Fruit fly (Drosophila melanogaster) whole organism, embryonic: ENCODE data around the gene H.

Experiments used
- Awh ChIP-seq: fragments of 200-800 bp; sonication (Bioruptor generic); IDR thresholded peaks from 2 replicates; pipeline ENCODE4, ENCODE4 v1.3.6; 2022; ENCODE audit warnings: missing biosample characterization, missing genetic modification characterization
- BEAF-32 ChIP-seq: fragments of 200-800 bp; sonication (Bioruptor generic); optimal IDR thresholded peaks from 3 replicates; lab custom pipeline; 2017; ENCODE audit warnings: missing biosample characterization, missing genetic modification characterization, mild to moderate bottlenecking, moderate library complexity, missing genetic modification reagents
- Bgb ChIP-seq: fragments of 200-800 bp; sonication (Bioruptor generic); IDR thresholded peaks from 2 replicates; pipeline ENCODE4 v1.3.6; 2022; ENCODE audit warnings: missing biosample characterization, missing genetic modification characterization; ENCODE audit not compliant: partially characterized antibody
- CG10274 ChIP-seq: fragments of 200-800 bp; sonication (Bioruptor generic); optimal IDR thresholded peaks from 3 replicates; lab custom pipeline; 2017; ENCODE audit warnings: missing biosample characterization, mild to moderate bottlenecking, missing genetic modification characterization
- CG1602 ChIP-seq: fragments of 200-800 bp; sonication (Bioruptor generic); optimal IDR thresholded peaks from 3 replicates; lab custom pipeline; 2016; ENCODE audit warnings: missing biosample characterization, missing genetic modification characterization
- CG16813 ChIP-seq: fragments of 200-800 bp; sonication (Bioruptor generic); IDR thresholded peaks from 3 replicates; pipeline ENCODE4 v1.3.6; 2022; ENCODE audit warnings: missing biosample characterization, missing genetic modification characterization; ENCODE audit not compliant: partially characterized antibody
- CG18764 ChIP-seq: fragments of 200-800 bp; sonication (Bioruptor generic); optimal IDR thresholded peaks from 3 replicates; lab custom pipeline; 2016; ENCODE audit warnings: missing biosample characterization, missing genetic modification characterization
- CG2116 ChIP-seq: fragments of 200-800 bp; sonication (Bioruptor generic); optimal IDR thresholded peaks from 3 replicates; lab custom pipeline; 2018; ENCODE audit warnings: missing biosample characterization, mild to moderate bottlenecking, missing genetic modification characterization
- CG2120 ChIP-seq: fragments of 200-800 bp; sonication (Bioruptor generic); optimal IDR thresholded peaks from 3 replicates; lab custom pipeline; 2016; ENCODE audit warnings: missing biosample characterization, missing genetic modification characterization
- CG2129 ChIP-seq: fragments of 200-800 bp; sonication (Bioruptor generic); IDR thresholded peaks from 2 replicates; pipeline ENCODE4 v1.3.6; 2022; ENCODE audit warnings: missing biosample characterization, missing genetic modification characterization; ENCODE audit not compliant: partially characterized antibody
- CG30020 ChIP-seq: fragments of 200-800 bp; optimal IDR thresholded peaks from 2 replicates; lab custom pipeline; 2019; ENCODE audit warnings: missing biosample characterization, mild to moderate bottlenecking, missing genetic modification characterization, moderate library complexity
- CG34376 ChIP-seq: fragments of 200-800 bp; sonication (Bioruptor generic); optimal IDR thresholded peaks from 2 replicates; lab custom pipeline; 2018; ENCODE audit warnings: missing biosample characterization, mild to moderate bottlenecking, missing genetic modification characterization
- CG3995 ChIP-seq: fragments of 200-800 bp; sonication (Bioruptor generic); optimal IDR thresholded peaks from 3 replicates; lab custom pipeline; 2016; ENCODE audit warnings: missing biosample characterization, missing genetic modification characterization
- CG4707 ChIP-seq: fragments of 200-800 bp; sonication (Bioruptor generic); optimal IDR thresholded peaks from 2 replicates; lab custom pipeline; 2018; ENCODE audit warnings: missing biosample characterization, mild to moderate bottlenecking, missing genetic modification characterization, moderate library complexity
- CG6254 ChIP-seq: fragments of 200-800 bp; sonication (Bioruptor generic); optimal IDR thresholded peaks from 3 replicates; lab custom pipeline; 2017; ENCODE audit warnings: mild to moderate bottlenecking, missing biosample characterization, missing genetic modification reagents, missing genetic modification characterization
- CG7963 ChIP-seq: fragments of 200-800 bp; sonication (Bioruptor generic); IDR thresholded peaks from 3 replicates; pipeline ENCODE4 v1.3.6; 2022; ENCODE audit warnings: missing biosample characterization, missing genetic modification characterization; ENCODE audit not compliant: partially characterized antibody
- CG9817 ChIP-seq: fragments of 200-800 bp; sonication (Bioruptor generic); optimal IDR thresholded peaks from 2 replicates; lab custom pipeline; 2018; ENCODE audit warnings: missing biosample characterization, mild to moderate bottlenecking, missing genetic modification characterization, moderate library complexity
- CoRest ChIP-seq: fragments of 200-800 bp; sonication (Bioruptor generic); optimal IDR thresholded peaks from 3 replicates; lab custom pipeline; 2018; ENCODE audit warnings: missing biosample characterization, mild to moderate bottlenecking, missing genetic modification characterization, moderate library complexity
- Doc3 ChIP-seq: fragments of 200-800 bp; sonication (Bioruptor generic); IDR thresholded peaks from 3 replicates; pipeline ENCODE4 v1.3.6; 2022; ENCODE audit warnings: missing biosample characterization, missing genetic modification characterization; ENCODE audit not compliant: partially characterized antibody
- Dref ChIP-seq: fragments of 200-800 bp; sonication (Bioruptor generic); IDR thresholded peaks from 2 replicates; pipeline ENCODE4 v1.3.6; 2022; ENCODE audit warnings: missing biosample characterization, missing genetic modification characterization
- Gsc ChIP-seq: fragments of 200-800 bp; sonication (Bioruptor generic); IDR thresholded peaks from 2 replicates; pipeline ENCODE4 v1.3.6; 2022; ENCODE audit warnings: missing biosample characterization, missing genetic modification characterization
- HLH54F ChIP-seq: fragments of 200-800 bp; sonication (Bioruptor generic); optimal IDR thresholded peaks from 3 replicates; lab custom pipeline; 2016; ENCODE audit warnings: missing biosample characterization, missing genetic modification characterization
- HLHmδ ChIP-seq: fragments of 200-800 bp; sonication (Bioruptor generic); optimal IDR thresholded peaks from 2 replicates; lab custom pipeline; 2018; ENCODE audit warnings: missing biosample characterization, mild to moderate bottlenecking, missing genetic modification characterization, moderate library complexity
- MESR4 ChIP-seq: fragments of 200-800 bp; sonication (Bioruptor generic); optimal IDR thresholded peaks from 2 replicates; lab custom pipeline; 2018; ENCODE audit warnings: missing biosample characterization, mild to moderate bottlenecking, missing genetic modification characterization, moderate library complexity
- Mad ChIP-seq: fragments of 200-800 bp; sonication (Bioruptor generic); optimal IDR thresholded peaks from 2 replicates; lab custom pipeline; 2016; ENCODE audit warnings: missing biosample characterization, missing genetic modification characterization
- Myb ChIP-seq: fragments of 200-800 bp; sonication (Bioruptor generic); optimal IDR thresholded peaks from 2 replicates; lab custom pipeline; 2016; ENCODE audit warnings: missing biosample characterization, missing genetic modification characterization
- Opbp ChIP-seq: fragments of 200-800 bp; sonication (Bioruptor generic); IDR thresholded peaks from 3 replicates; pipeline ENCODE4 v1.3.6; 2022; ENCODE audit warnings: missing biosample characterization, missing genetic modification characterization; ENCODE audit not compliant: partially characterized antibody
- Ravus ChIP-seq: fragments of 200-800 bp; sonication (Bioruptor generic); IDR thresholded peaks from 2 replicates; pipeline ENCODE4 v1.3.6; 2022; ENCODE audit warnings: missing biosample characterization, missing genetic modification characterization
- Rx ChIP-seq: fragments of 200-800 bp; sonication (Bioruptor generic); IDR thresholded peaks from 2 replicates; pipeline ENCODE4 v1.3.6; 2022; ENCODE audit warnings: missing biosample characterization, missing genetic modification characterization
- chm ChIP-seq: fragments of 200-800 bp; sonication (Bioruptor generic); IDR thresholded peaks from 2 replicates; pipeline ENCODE4 v1.3.6; 2022; ENCODE audit warnings: missing biosample characterization, missing genetic modification characterization
- grau ChIP-seq: fragments of 200-800 bp; optimal IDR thresholded peaks from 3 replicates; lab custom pipeline; 2019; ENCODE audit warnings: missing biosample characterization, mild to moderate bottlenecking, missing genetic modification characterization, moderate library complexity
- gsb ChIP-seq: fragments of 200-800 bp; sonication (Bioruptor generic); IDR thresholded peaks from 2 replicates; pipeline ENCODE4 v1.3.6; 2022; ENCODE audit warnings: missing biosample characterization, missing genetic modification characterization
- hbn ChIP-seq: fragments of 200-800 bp; sonication (Bioruptor generic); IDR thresholded peaks from 2 replicates; pipeline ENCODE4 v1.3.6; 2022; ENCODE audit warnings: missing biosample characterization, missing genetic modification characterization; ENCODE audit not compliant: partially characterized antibody
- hkb ChIP-seq, 2 experiments: fragments of 200-800 bp in 1 of 2; fragments of >200 bp in 1 of 2; sonication (Bioruptor generic) in 1 of 2; IDR thresholded peaks in 1 of 2; optimal IDR thresholded peaks in 1 of 2; 2 replicates each; pipeline versions ENCODE4 v1.3.6 to Lab custom; 2017 to 2022; ENCODE audit warnings: missing biosample characterization in 1 of 2, missing genetic modification characterization in 1 of 2
- kah ChIP-seq: fragments of 200-800 bp; sonication (Bioruptor generic); optimal IDR thresholded peaks from 2 replicates; lab custom pipeline; 2018; ENCODE audit warnings: missing biosample characterization, mild to moderate bottlenecking, missing genetic modification characterization
- lov ChIP-seq, 2 experiments: fragments of 200-800 bp in 1 of 2; fragments of >200 bp in 1 of 2; sonication (Bioruptor generic) in 1 of 2; IDR thresholded peaks in 1 of 2; optimal IDR thresholded peaks in 1 of 2; 2 replicates in 1 of 2; 3 replicates in 1 of 2; pipeline versions ENCODE4 v1.3.6 to Lab custom; 2017 to 2022; ENCODE audit warnings: missing biosample characterization in 1 of 2, missing genetic modification characterization in 1 of 2
- nerfin-1 ChIP-seq: fragments of 200-800 bp; sonication (Bioruptor generic); optimal IDR thresholded peaks from 3 replicates; lab custom pipeline; 2019; ENCODE audit warnings: missing biosample characterization, mild to moderate bottlenecking, missing genetic modification characterization, moderate library complexity
- otp ChIP-seq: fragments of 200-800 bp; sonication (Bioruptor generic); IDR thresholded peaks from 3 replicates; pipeline ENCODE4, ENCODE4 v1.3.6; 2022; ENCODE audit warnings: missing biosample characterization, missing genetic modification characterization
- pan ChIP-seq, 4 experiments: fragments of >200 bp in 3 of 4; fragments of 200-800 bp in 1 of 4; sonication (Bioruptor generic) in 1 of 4; optimal IDR thresholded peaks in 3 of 4; IDR thresholded peaks in 1 of 4; 2 replicates each; pipeline versions ENCODE4 v1.3.6 to Lab custom; 2017 to 2022; ENCODE audit warnings: missing biosample characterization in 2 of 4, missing genetic modification characterization in 2 of 4, mixed read lengths in 1 of 4
- pfk ChIP-seq: fragments of 200-800 bp; sonication (Bioruptor generic); optimal IDR thresholded peaks from 2 replicates; lab custom pipeline; 2018; ENCODE audit warnings: missing biosample characterization, mild to moderate bottlenecking, missing genetic modification characterization, moderate library complexity
- prd ChIP-seq, 3 experiments: fragments of >200 bp in 2 of 3; fragments of 200-800 bp in 1 of 3; sonication (Bioruptor generic) in 1 of 3; optimal IDR thresholded peaks in 2 of 3; IDR thresholded peaks in 1 of 3; 2 replicates in 2 of 3; 3 replicates in 1 of 3; pipeline versions ENCODE4 v1.3.6 to Lab custom; 2017 to 2022; ENCODE audit warnings: missing biosample characterization in 1 of 3, missing genetic modification characterization in 1 of 3
- seq ChIP-seq: fragments of 200-800 bp; sonication (Bioruptor generic); IDR thresholded peaks from 2 replicates; pipeline ENCODE4 v1.3.6; 2022; ENCODE audit warnings: missing biosample characterization, missing genetic modification characterization
- twi ChIP-seq: fragments of 200-800 bp; optimal IDR thresholded peaks from 2 replicates; lab custom pipeline; 2019; ENCODE audit warnings: missing biosample characterization, mild to moderate bottlenecking, missing genetic modification characterization, moderate library complexity
- zfh1 ChIP-seq: fragments of 200-800 bp; sonication (Bioruptor generic); IDR thresholded peaks from 3 replicates; pipeline ENCODE4 v1.3.6; 2022; ENCODE audit warnings: missing biosample characterization, missing genetic modification characterization

Gene H

DNA sequence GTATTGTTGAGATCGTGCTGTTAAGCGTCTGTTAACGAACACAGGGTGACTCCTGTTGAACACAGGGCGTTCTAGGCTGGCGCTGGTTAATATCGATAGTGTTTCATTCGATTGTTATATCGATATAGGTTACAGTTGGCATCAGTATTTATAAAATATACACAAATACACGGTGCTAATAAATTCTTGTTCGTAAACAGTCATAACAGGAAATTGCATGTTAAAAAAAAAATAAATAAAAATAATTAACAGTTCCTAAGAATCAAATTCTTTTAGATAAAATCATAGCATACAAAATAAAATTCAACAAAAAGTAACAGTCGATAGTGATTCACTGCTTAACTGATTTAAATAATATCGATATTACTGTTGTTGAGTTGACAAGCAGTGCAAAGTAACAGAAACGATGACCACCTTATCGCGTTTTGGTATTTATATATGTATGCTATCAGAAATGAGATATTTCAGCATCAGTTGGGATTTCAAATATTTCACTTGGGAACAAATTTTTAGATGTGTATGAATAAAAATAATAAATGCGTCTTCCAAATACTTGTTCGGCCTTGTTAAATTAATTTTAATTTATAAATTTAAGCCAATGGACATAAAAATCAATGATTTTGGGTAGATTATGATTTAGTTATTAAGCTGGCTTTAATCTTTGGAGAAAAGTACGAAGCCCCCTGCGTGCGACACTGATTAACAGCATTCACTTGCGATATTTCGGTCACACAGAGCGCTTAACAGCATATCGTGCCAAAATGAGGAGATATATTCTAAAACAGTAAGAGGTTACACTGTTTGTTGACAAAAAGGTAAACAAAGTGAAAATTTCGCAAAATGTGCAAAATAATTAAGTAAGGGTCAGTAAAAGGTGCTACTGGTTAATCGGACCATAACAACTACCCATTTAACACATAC lies 13.2 kb downstream of the H start, which contains the start of the genes Pi3K92E and Lrrk (continued):
- peak; percentile 1 for TF ChIP-seq pfk
- TF ChIP-seq HLH54F (GFP tag; lab: Kevin White, UChicago), result no peak
- no peak for TF ChIP-seq grau
- peak; percentile 84 for TF ChIP-seq BEAF-32 (GFP tag; lab: Kevin White, UChicago)
- TF ChIP-seq Mad (GFP tag; lab: Kevin White, UChicago), result peak; percentile 56
- TF ChIP-seq CG1602 (GFP tag; lab: Kevin White, UChicago), result no peak
- no peak for TF ChIP-seq lov (optimal IDR thresholded peaks at IDR 0.05; lab: Kevin White, UChicago)
- TF ChIP-seq lov (GFP tag; IDR thresholded peaks at IDR 0.05; lab: Robert Waterston, UW), result 0 out of 3 replicates have a peak, but pooled peaks have one; percentile 49
- TF ChIP-seq hbn, result peak; percentile 64
- peak; percentile 86 for TF ChIP-seq Bgb (GFP tag; lab: Robert Waterston, UW)
- peak; percentile 97 for TF ChIP-seq CG3995 (GFP tag; lab: Kevin White, UChicago)
- no peak for TF ChIP-seq MESR4 (GFP tag; lab: Kevin White, UChicago)
- TF ChIP-seq prd (optimal IDR thresholded peaks at IDR 0.05; lab: Kevin White, UChicago), result no peak
- peak; percentile 35; the same call in 1 of the 3 replicates for TF ChIP-seq prd (GFP tag; IDR thresholded peaks at IDR 0.05; lab: Robert Waterston, UW)
- peak; percentile 22 for TF ChIP-seq CG4707 (GFP tag; lab: Kevin White, UChicago)
- peak; percentile 74 for TF ChIP-seq Doc3 (GFP tag; lab: Robert Waterston, UW)
- peak; percentile 99 for TF ChIP-seq CG6254 (GFP tag; lab: Kevin White, UChicago)
- TF ChIP-seq CG34376 (GFP tag; lab: Kevin White, UChicago), result no peak
- TF ChIP-seq CG2129 (GFP tag; lab: Robert Waterston, UW), result peak; percentile 67
- TF ChIP-seq CG2120 (GFP tag; lab: Kevin White, UChicago), result no peak
- TF ChIP-seq hkb (optimal IDR thresholded peaks at IDR 0.05; lab: Kevin White, UChicago), result no peak
- TF ChIP-seq hkb (GFP tag; IDR thresholded peaks at IDR 0.05; lab: Robert Waterston, UW), result 0 out of 2 replicates have a peak, but pooled peaks have one; percentile 5
- TF ChIP-seq CoRest (tag; lab: Kevin White, UChicago), result peak; percentile 62
- peak; percentile 94 for TF ChIP-seq Myb (GFP tag; lab: Kevin White, UChicago)
- TF ChIP-seq CG30020 (tag; lab: Kevin White, UChicago), result peak; percentile 53
- peak; percentile 58 for TF ChIP-seq HLHmδ (GFP tag; lab: Kevin White, UChicago)
- no peak for TF ChIP-seq pan (optimal IDR thresholded peaks at IDR 0.05; lab: Kevin White, UChicago)
- peak in 1 of 2 experiments; percentile 8 for TF ChIP-seq pan (GFP tag; optimal IDR thresholded peaks at IDR 0.05 in 1 of 2, IDR thresholded peaks at IDR 0.05 in 1 of 2)
- TF ChIP-seq Rx, result 0 out of 2 replicates have a peak, but pooled peaks have one; percentile 9
- TF ChIP-seq CG9817 (tag; lab: Kevin White, UChicago), result peak; percentile 29
- peak; percentile 81 for TF ChIP-seq Dref (GFP tag; lab: Robert Waterston, UW)
- no peak for TF ChIP-seq Gsc (GFP tag; lab: Robert Waterston, UW)
- TF ChIP-seq CG16813 (GFP tag; lab: Robert Waterston, UW), result peak; percentile 93

DNA sequence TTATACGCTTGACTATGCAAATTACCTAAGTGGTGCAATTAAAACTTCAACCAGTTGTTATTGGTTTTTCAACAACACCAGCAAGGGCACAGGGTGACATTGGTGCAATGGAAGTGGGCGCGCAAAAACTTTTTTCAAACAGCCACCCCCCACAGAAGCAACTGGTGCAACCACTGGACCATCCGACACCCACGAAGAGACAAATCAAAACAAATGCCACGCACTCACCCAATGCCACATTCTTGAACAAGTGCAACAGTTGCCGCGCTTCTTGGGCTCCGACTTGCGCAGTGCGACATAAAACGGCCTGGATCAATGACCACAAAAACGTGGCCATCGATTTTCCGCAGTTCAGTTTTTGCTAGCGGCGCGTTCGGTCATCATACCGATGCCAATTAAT lies 14.0 kb downstream of the H start:
- 0 out of 3 replicates have a peak, but pooled peaks have one; percentile 37 for TF ChIP-seq CG7963 (GFP tag; lab: Robert Waterston, UW)
- peak; percentile 62 for TF ChIP-seq seq (GFP tag; lab: Robert Waterston, UW)
- 0 out of 3 replicates have a peak, but pooled peaks have one; percentile 18 for TF ChIP-seq zfh1
- TF ChIP-seq Opbp, result 0 out of 3 replicates have a peak, but pooled peaks have one; percentile 26
- no peak for TF ChIP-seq CG2116 (GFP tag; lab: Kevin White, UChicago)
- TF ChIP-seq kah (GFP tag; lab: Kevin White, UChicago), result peak; percentile 34
- TF ChIP-seq CG18764, result no peak
- 0 out of 2 replicates have a peak, but pooled peaks have one; percentile 30 for TF ChIP-seq Awh (GFP tag; lab: Robert Waterston, UW)
- peak; percentile 46 for TF ChIP-seq chm (GFP tag; lab: Robert Waterston, UW)
- TF ChIP-seq otp (GFP tag; lab: Robert Waterston, UW), result 0 out of 3 replicates have a peak, but pooled peaks have one; percentile 41
- no peak for TF ChIP-seq gsb (GFP tag; lab: Robert Waterston, UW)
- TF ChIP-seq twi (tag; lab: Kevin White, UChicago), result no peak
- TF ChIP-seq Ravus (GFP tag; lab: Robert Waterston, UW), result no peak
- peak; percentile 8 for TF ChIP-seq MESR4 (GFP tag; lab: Kevin White, UChicago)
- peak; percentile 90 for TF ChIP-seq nerfin-1 (tag; lab: Kevin White, UChicago)
- TF ChIP-seq CG10274 (GFP tag; lab: Kevin White, UChicago), result no peak
